Worm (Caenorhabditis elegans): ENCODE results near the gene dlst-1.

Gene dlst-1

ce11 chrV:6683740-6684139, 25.2 kb downstream of the dlst-1 start:
- TF ChIP-seq ces-1 (GFP tag; optimal IDR thresholded peaks at IDR 0.05): peak; percentile 10
- no peak for TF ChIP-seq nhr-2 (tag; optimal IDR thresholded peaks at IDR 0.05)

ce11 chrV:6683282-6683681, 25.6 kb downstream of the dlst-1 start:
- peak; percentile 44 for TF ChIP-seq cnd-1 (tag; optimal IDR thresholded peaks at IDR 0.05)
- no peak for TF ChIP-seq sptf-1 (tag; optimal IDR thresholded peaks at IDR 0.05)
- TF ChIP-seq mep-1 (tag; optimal IDR thresholded peaks at IDR 0.05): peak; percentile 7
- TF ChIP-seq nhr-2 (tag; optimal IDR thresholded peaks at IDR 0.05): peak; percentile 83
- no peak for TF ChIP-seq mls-2 (tag; optimal IDR thresholded peaks at IDR 0.05)
- TF ChIP-seq lin-32 (GFP tag; optimal IDR thresholded peaks at IDR 0.05): peak; percentile 57
- TF ChIP-seq unc-62 (GFP tag; optimal IDR thresholded peaks at IDR 0.05): no peak

ce11 chrV:6681501-6681900, 27.4 kb downstream of the dlst-1 start, which contains the start of gene egl-46:
Gene egl-46 (minus strand): TSS chrV:6681573.
- TF ChIP-seq nhr-76 (tag; optimal IDR thresholded peaks at IDR 0.05): no peak
- TF ChIP-seq ceh-39 (tag; optimal IDR thresholded peaks at IDR 0.05): no peak
- peak; percentile 54 for TF ChIP-seq lin-32 (GFP tag; optimal IDR thresholded peaks at IDR 0.05)
- TF ChIP-seq snpc-4 (tag; optimal IDR thresholded peaks at IDR 0.05): no peak
- TF ChIP-seq nhr-28 (tag; optimal IDR thresholded peaks at IDR 0.05): no peak
- peak; percentile 86 for TF ChIP-seq nhr-2 (tag; optimal IDR thresholded peaks at IDR 0.05)
- TF ChIP-seq cnd-1 (tag; optimal IDR thresholded peaks at IDR 0.05): peak; percentile 33
- TF ChIP-seq lsy-2 (tag; optimal IDR thresholded peaks at IDR 0.05): peak; percentile 8

- TF ChIP-seq lsy-2 (tag; optimal IDR thresholded peaks at IDR 0.05) (no peak), elt-1 (tag; optimal IDR thresholded peaks at IDR 0.05; ENCODE audit: borderline replicate concordance, insufficient read depth) (no peak), nhr-12 (tag; optimal IDR thresholded peaks at IDR 0.05) (no peak), mep-1 (tag; optimal IDR thresholded peaks at IDR 0.05) (no peak), M03D4.4 (tag; optimal IDR thresholded peaks at IDR 0.05) (no peak), mls-2 (tag; optimal IDR thresholded peaks at IDR 0.05) (no peak), nhr-28 (tag; optimal IDR thresholded peaks at IDR 0.05) (no peak), nhr-76 (tag; optimal IDR thresholded peaks at IDR 0.05) (no peak), snpc-4 (tag; optimal IDR thresholded peaks at IDR 0.05) (no peak), nhr-2 (tag; optimal IDR thresholded peaks at IDR 0.05) (no peak), nhr-237 (tag; optimal IDR thresholded peaks at IDR 0.05) (no peak), ces-1 (GFP tag; optimal IDR thresholded peaks at IDR 0.05) (no peak), sem-2 (GFP tag; optimal IDR thresholded peaks at IDR 0.05) (no peak), sptf-1 (tag; optimal IDR thresholded peaks at IDR 0.05) (no peak), drap-1 (GFP tag; optimal IDR thresholded peaks at IDR 0.05) (no peak)
Measured at ce11 chrV:6676158-6676849, 32.6 kb downstream of the dlst-1 start, which contains the start of gene cest-34. Gene cest-34 (plus strand): TSS chrV:6676799.

- TF ChIP-seq unc-62 (GFP tag; optimal IDR thresholded peaks at IDR 0.05): no peak
- no peak for TF ChIP-seq lin-13 (tag; optimal IDR thresholded peaks at IDR 0.05)
- no peak for TF ChIP-seq mls-2 (tag; optimal IDR thresholded peaks at IDR 0.05)
- no peak for TF ChIP-seq nhr-237 (tag; optimal IDR thresholded peaks at IDR 0.05)
- no peak for TF ChIP-seq ztf-11 (tag; optimal IDR thresholded peaks at IDR 0.05)
- TF ChIP-seq ceh-83 (GFP tag; optimal IDR thresholded peaks at IDR 0.05): no peak
- no peak for TF ChIP-seq hlh-1 (tag; optimal IDR thresholded peaks at IDR 0.05)
- no peak for TF ChIP-seq ham-2 (GFP tag; optimal IDR thresholded peaks at IDR 0.05)
- TF ChIP-seq blmp-1 (tag; optimal IDR thresholded peaks at IDR 0.05): no peak
- TF ChIP-seq bed-3 (GFP tag; optimal IDR thresholded peaks at IDR 0.05): no peak
- TF ChIP-seq ceh-43 (GFP tag; optimal IDR thresholded peaks at IDR 0.05): no peak
- TF ChIP-seq snpc-4 (tag; optimal IDR thresholded peaks at IDR 0.05): no peak
- no peak for TF ChIP-seq pha-4 (tag; optimal IDR thresholded peaks at IDR 0.05)
- TF ChIP-seq unc-39 (tag; optimal IDR thresholded peaks at IDR 0.05): no peak
- TF ChIP-seq tbx-8 (GFP tag; optimal IDR thresholded peaks at IDR 0.05): no peak
Measured at ce11 chrV:6673967-6674366, 34.9 kb downstream of the dlst-1 start, which contains the start of gene cest-31. Gene cest-31 (plus strand): TSS chrV:6674267.

Measured in whole organism, mixed stage, embryonic.